Fruit fly (Drosophila melanogaster) whole organism, pupa: ENCODE data around the gene Sirt1.

Experiments used
- CG13204 ChIP-seq: fragments of 200-800 bp; sonication (Bioruptor generic); optimal IDR thresholded peaks from 2 replicates; lab custom pipeline; 2018; ENCODE audit warnings: missing biosample characterization, mild to moderate bottlenecking, missing genetic modification characterization, moderate library complexity
- CG17806 ChIP-seq: fragments of 200-800 bp; sonication (Bioruptor generic); optimal IDR thresholded peaks from 2 replicates; lab custom pipeline; 2018; ENCODE audit warnings: missing biosample characterization, mild to moderate bottlenecking, missing genetic modification characterization, moderate library complexity
- CG32121 ChIP-seq: fragments of 200-800 bp; sonication (Bioruptor generic); IDR thresholded peaks from 2 replicates; pipeline ENCODE4 v1.3.6; 2022; ENCODE audit warnings: missing biosample characterization, missing genetic modification characterization
- CG4496 ChIP-seq: fragments of 200-800 bp; sonication (Bioruptor generic); IDR thresholded peaks from 3 replicates; pipeline ENCODE4 v1.3.6; 2022; ENCODE audit warnings: missing biosample characterization, missing genetic modification characterization
- Ets98B ChIP-seq: fragments of 200-800 bp; sonication (Bioruptor generic); IDR thresholded peaks from 2 replicates; pipeline ENCODE4 v1.3.6; 2022; ENCODE audit warnings: missing biosample characterization, missing genetic modification characterization
- Snoo ChIP-seq: fragments of 200-800 bp; sonication (Bioruptor generic); optimal IDR thresholded peaks from 3 replicates; lab custom pipeline; 2017; ENCODE audit warnings: missing biosample characterization, mild to moderate bottlenecking, missing genetic modification characterization, inconsistent platforms
- fd96Ca ChIP-seq: fragments of 200-800 bp; sonication (Bioruptor generic); IDR thresholded peaks from 3 replicates; pipeline ENCODE4 v1.3.6; 2022; ENCODE audit warnings: missing biosample characterization, missing genetic modification characterization
- gl ChIP-seq: fragments of 200-800 bp; sonication (Bioruptor generic); optimal IDR thresholded peaks from 2 replicates; lab custom pipeline; 2018; ENCODE audit warnings: missing biosample characterization, mild to moderate bottlenecking, missing genetic modification characterization

DNA sequence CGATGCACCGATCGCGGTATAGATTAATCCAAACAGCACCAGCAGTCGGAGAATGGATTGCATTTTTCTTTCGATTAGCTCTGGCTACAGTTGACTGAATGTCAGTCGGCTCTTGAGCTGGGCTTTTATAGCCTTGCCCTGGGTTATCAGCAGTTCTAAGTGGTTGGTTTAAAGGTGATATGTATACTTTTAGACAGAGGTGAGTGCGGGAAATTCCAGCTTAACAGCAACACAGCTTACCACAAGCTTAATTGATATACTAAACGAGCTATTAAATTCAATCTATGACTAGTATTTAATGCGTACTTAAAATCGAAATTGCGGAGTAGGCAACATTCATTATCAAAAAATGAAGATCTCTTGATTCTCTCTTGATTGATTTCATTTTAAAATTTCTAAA, 22.6 kb upstream of the Sirt1 start, which contains the start of gene CG9928:
- TF ChIP-seq CG13204 (GFP tag; lab: Kevin White, UChicago) (no peak), CG17806 (tag; lab: Kevin White, UChicago) (no peak), CG4496 (no peak), gl (tag; lab: Kevin White, UChicago) (no peak), CG32121 (GFP tag; lab: Robert Waterston, UW) (no peak), Ets98B (no peak), Snoo (tag; lab: Kevin White, UChicago) (no peak), fd96Ca (GFP tag; lab: Robert Waterston, UW) (no peak)
